Worm (Caenorhabditis elegans): ENCODE data around the gene srh-170.

ce11 chrV:15354648-15355047 is 34.0 kb downstream of the srh-170 start, which contains the start of gene C29F3.7:
- no peak for TF ChIP-seq dao-5 (tag; optimal IDR thresholded peaks at IDR 0.05)
- TF ChIP-seq W03F9.2 (tag; optimal IDR thresholded peaks at IDR 0.05), result no peak
- TF ChIP-seq him-1 (tag; optimal IDR thresholded peaks at IDR 0.05), result no peak

Measured in whole organism, L4/young adult.